Worm (Caenorhabditis elegans) whole organism, L4 larva: Measurements from ENCODE around the gene dhcr-7.

ENCODE experiments used
- ama-1 ChIP-seq: fragments of 150-350 bp; optimal IDR thresholded peaks from 2 replicates; lab custom pipeline; 2014; ENCODE audit warnings: inconsistent platforms, mixed read lengths
- fos-1 ChIP-seq: fragments of 150-350 bp; optimal IDR thresholded peaks from 2 replicates; lab custom pipeline; 2014; ENCODE audit warnings: missing biosample characterization, missing genetic modification characterization
- pqm-1 ChIP-seq: sonication (generic microtip); optimal IDR thresholded peaks from 2 replicates; lab custom pipeline; 2017; ENCODE audit warnings: missing biosample characterization, missing genetic modification characterization
- snpc-4 ChIP-seq: fragments of 150-350 bp; optimal IDR thresholded peaks from 2 replicates; lab custom pipeline; 2014; ENCODE audit warnings: missing biosample characterization, missing genetic modification characterization
- spr-1 ChIP-seq: sonication (generic microtip); optimal IDR thresholded peaks from 2 replicates; lab custom pipeline; 2016; ENCODE audit warnings: mild to moderate bottlenecking, missing genetic modification characterization, missing compliant biosample characterization
- unc-39 ChIP-seq: sonication (generic microtip); optimal IDR thresholded peaks from 2 replicates; lab custom pipeline; 2017; ENCODE audit warnings: missing biosample characterization, missing genetic modification characterization

- TF ChIP-seq snpc-4 (tag; lab: Kevin White, UChicago) (no peak), spr-1 (tag; lab: Kevin White, UChicago) (no peak), unc-39 (no peak), fos-1 (tag; lab: Kevin White, UChicago) (no peak), pqm-1 (tag; lab: Kevin White, UChicago) (no peak), ama-1 (lab: Kevin White, UChicago) (no peak)
Measured at ce11 chrV:20453811-20454210, 31.4 kb downstream of the dhcr-7 start, which contains the start of gene srd-70.
